Fruit fly (Drosophila melanogaster) whole organism: ENCODE measurements around the gene CG12984.

Source experiments
- CG8478 ChIP-seq: fragments of >200 bp; optimal IDR thresholded peaks from 2 replicates; lab custom pipeline; 2018; ENCODE audit warnings: inconsistent platforms
- Dll ChIP-seq: fragments of >200 bp; optimal IDR thresholded peaks from 2 replicates; lab custom pipeline; 2017
- EcR ChIP-seq, 2 experiments: fragments of >200 bp; optimal IDR thresholded peaks; 2 replicates each; lab custom pipeline; 2017; ENCODE audit warnings: missing biosample characterization in 2 of 2, missing genetic modification characterization in 2 of 2, missing genetic modification reagents in 2 of 2
- pan ChIP-seq: fragments of >200 bp; optimal IDR thresholded peaks from 2 replicates; lab custom pipeline; 2017
- usp ChIP-seq: fragments of >200 bp; optimal IDR thresholded peaks from 2 replicates; lab custom pipeline; 2017; ENCODE audit warnings: missing biosample characterization, missing genetic modification characterization, mixed read lengths

DNA sequence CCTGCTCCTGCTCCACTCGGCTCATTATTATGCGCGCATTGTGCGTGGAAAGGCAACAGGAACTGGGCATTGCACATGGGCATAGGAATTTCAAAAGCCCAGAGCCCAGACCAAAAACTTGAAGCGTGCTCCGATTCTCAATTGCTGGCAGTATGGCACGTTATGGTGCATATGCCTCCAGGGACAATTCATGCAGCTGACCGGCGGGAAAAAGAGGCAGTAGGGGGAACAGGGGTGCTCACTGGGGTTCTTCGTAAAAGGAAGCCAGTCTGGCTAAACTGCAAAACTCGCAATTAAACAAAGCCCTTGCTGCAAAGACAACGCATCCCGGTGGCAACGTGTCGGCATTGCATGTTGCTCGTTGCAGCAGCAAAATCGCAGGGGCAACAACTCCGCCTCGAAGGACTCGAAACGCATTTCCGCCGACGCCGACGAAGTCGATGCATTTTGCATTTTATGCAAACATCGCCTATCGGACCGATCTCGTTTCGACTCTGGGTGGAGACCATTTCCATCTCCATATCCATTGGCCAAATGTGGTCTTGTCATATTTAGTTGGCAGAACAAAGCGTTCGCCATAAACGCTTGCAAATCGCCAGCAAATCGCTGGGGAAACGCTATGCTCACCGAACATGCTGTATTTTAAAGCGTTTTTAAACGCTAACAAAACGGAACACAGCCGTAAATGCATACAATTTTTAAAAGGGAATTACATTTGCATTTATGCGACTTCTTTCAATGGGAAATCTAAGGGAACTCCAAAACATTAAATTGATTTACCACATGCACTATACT lies 6.9 kb upstream of the CG12984 start:
- TF ChIP-seq EcR (GFP tag; optimal IDR thresholded peaks at IDR 0.05; lab: Kevin White, UChicago) (no peak), CG8478 (lab: Kevin White, UChicago) (no peak), pan (no peak), usp (GFP tag; lab: Kevin White, UChicago) (no peak), Dll (peak; percentile 53)
